Worm (Caenorhabditis elegans) whole organism, L1 larva: ENCODE data around the gene ent-3.

ENCODE experiments used
- C04F5.9 ChIP-seq: sonication (generic microtip); optimal IDR thresholded peaks from 2 replicates; lab custom pipeline; 2016; ENCODE audit warnings: missing genetic modification characterization, missing compliant biosample characterization
- C34B4.2 ChIP-seq: sonication (generic microtip); optimal IDR thresholded peaks from 2 replicates; lab custom pipeline; 2017; ENCODE audit warnings: mild to moderate bottlenecking, missing genetic modification characterization, missing compliant biosample characterization
- Y116A8C.19 ChIP-seq: sonication (generic microtip); optimal IDR thresholded peaks from 2 replicates; lab custom pipeline; 2016; ENCODE audit warnings: missing compliant biosample characterization, missing genetic modification characterization, borderline replicate concordance
- aha-1 ChIP-seq: fragments of 150-350 bp; optimal IDR thresholded peaks from 2 replicates; lab custom pipeline; 2014; ENCODE audit warnings: missing biosample characterization, missing genetic modification characterization
- aly-2 ChIP-seq: fragments of 150-350 bp; optimal IDR thresholded peaks from 2 replicates; lab custom pipeline; 2014; ENCODE audit warnings: missing biosample characterization, missing genetic modification characterization
- ama-1 ChIP-seq: fragments of 150-350 bp; optimal IDR thresholded peaks from 2 replicates; lab custom pipeline; 2014
- ceh-90 ChIP-seq: sonication (generic microtip); optimal IDR thresholded peaks from 2 replicates; lab custom pipeline; 2016; ENCODE audit warnings: missing genetic modification characterization, missing compliant biosample characterization
- dpl-1 ChIP-seq, 3 experiments: fragments of 150-350 bp in 2 of 3; sonication (generic microtip) in 1 of 3; optimal IDR thresholded peaks; 2 replicates each; lab custom pipeline; 2014 to 2017; ENCODE audit warnings: missing biosample characterization in 3 of 3, missing genetic modification characterization in 3 of 3, missing genetic modification reagents in 3 of 3
- efl-1 ChIP-seq, 4 experiments: fragments of 150-350 bp; optimal IDR thresholded peaks in 3 of 4; peaks in 1 of 4; 1 replicate in 1 of 4; 2 replicates in 3 of 4; lab custom pipeline; 2014; ENCODE audit warnings: missing biosample characterization in 2 of 4, missing genetic modification characterization in 2 of 4, missing genetic modification reagents in 2 of 4
- egl-13 ChIP-seq: sonication (generic microtip); optimal IDR thresholded peaks from 2 replicates; lab custom pipeline; 2016; ENCODE audit warnings: missing genotype, missing genetic modification reagents, missing genetic modification characterization, missing compliant biosample characterization
- egl-27 ChIP-seq, 2 experiments: fragments of 150-350 bp in 1 of 2; sonication (generic microtip); optimal IDR thresholded peaks; 3 replicates each; lab custom pipeline; 2017 to 2018; ENCODE audit warnings: missing biosample characterization in 2 of 2, missing genetic modification characterization in 2 of 2, missing genetic modification reagents in 2 of 2
- elt-2 ChIP-seq: sonication (generic microtip); optimal IDR thresholded peaks from 2 replicates; lab custom pipeline; 2016; ENCODE audit warnings: missing genetic modification characterization, mild to moderate bottlenecking, inconsistent platforms, missing compliant biosample characterization, missing genetic modification reagents
- elt-3 ChIP-seq, 6 experiments: fragments of 150-350 bp in 1 of 6; sonication (generic microtip); optimal IDR thresholded peaks; 2 replicates each; lab custom pipeline; 2017 to 2018; ENCODE audit warnings: missing biosample characterization in 6 of 6, missing genetic modification characterization in 6 of 6, inconsistent platforms in 1 of 6
- ets-5 ChIP-seq: fragments of 200-800 bp; sonication (Bioruptor generic); IDR thresholded peaks from 2 replicates; pipeline ENCODE4 v1.3.6; 2022; ENCODE audit warnings: missing genetic modification characterization, missing compliant biosample characterization
- fkh-4 ChIP-seq: sonication (generic microtip); optimal IDR thresholded peaks from 2 replicates; lab custom pipeline; 2016; ENCODE audit warnings: missing compliant biosample characterization, missing genetic modification characterization, borderline replicate concordance
- fkh-8 ChIP-seq: sonication (generic microtip); optimal IDR thresholded peaks from 2 replicates; lab custom pipeline; 2016; ENCODE audit warnings: mild to moderate bottlenecking, missing genetic modification characterization, missing compliant biosample characterization
- hpl-2 ChIP-seq: fragments of 150-350 bp; optimal IDR thresholded peaks from 2 replicates; lab custom pipeline; 2014; ENCODE audit warnings: missing biosample characterization, missing genetic modification reagents, missing genetic modification characterization
- isw-1 ChIP-seq: fragments of 200-800 bp; sonication (Bioruptor generic); IDR thresholded peaks from 2 replicates; pipeline ENCODE4 v1.3.6; 2022; ENCODE audit warnings: missing genetic modification characterization, missing compliant biosample characterization
- jun-1 ChIP-seq: fragments of 150-350 bp; optimal IDR thresholded peaks from 2 replicates; lab custom pipeline; 2014; ENCODE audit warnings: missing biosample characterization, missing genetic modification reagents, missing genetic modification characterization
- lir-3 ChIP-seq: sonication (generic microtip); optimal IDR thresholded peaks from 2 replicates; lab custom pipeline; 2016; ENCODE audit warnings: mild to moderate bottlenecking, missing genetic modification characterization, moderate library complexity, missing compliant biosample characterization; ENCODE audit not compliant: poor library complexity
- lsy-2 ChIP-seq, 2 experiments: fragments of 150-350 bp; optimal IDR thresholded peaks; 2 replicates each; lab custom pipeline; 2014; ENCODE audit warnings: missing biosample characterization in 2 of 2, missing genetic modification characterization in 2 of 2
- mdl-1 ChIP-seq, 2 experiments: fragments of 150-350 bp; optimal IDR thresholded peaks; 2 replicates each; lab custom pipeline; 2014 to 2017; ENCODE audit warnings: missing biosample characterization in 2 of 2, missing genetic modification characterization in 2 of 2, inconsistent platforms in 1 of 2
- nhr-11 ChIP-seq: fragments of 150-350 bp; optimal IDR thresholded peaks from 2 replicates; lab custom pipeline; 2014; ENCODE audit warnings: missing biosample characterization, missing genetic modification characterization
- nhr-12 ChIP-seq: sonication (generic microtip); optimal IDR thresholded peaks from 2 replicates; lab custom pipeline; 2017; ENCODE audit warnings: missing biosample characterization, missing genetic modification characterization
- nhr-20 ChIP-seq: sonication (generic microtip); optimal IDR thresholded peaks from 2 replicates; lab custom pipeline; 2016; ENCODE audit warnings: mild to moderate bottlenecking, missing genetic modification characterization, missing compliant biosample characterization
- nhr-28 ChIP-seq: fragments of 150-350 bp; optimal IDR thresholded peaks from 2 replicates; lab custom pipeline; 2014; ENCODE audit warnings: missing biosample characterization, missing genetic modification characterization
- nhr-47 ChIP-seq: sonication (generic microtip); optimal IDR thresholded peaks from 2 replicates; lab custom pipeline; 2016; ENCODE audit warnings: mild to moderate bottlenecking, missing genetic modification characterization, moderate library complexity, missing compliant biosample characterization
- nhr-84 ChIP-seq: sonication (generic microtip); optimal IDR thresholded peaks from 2 replicates; lab custom pipeline; 2017; ENCODE audit warnings: missing biosample characterization, missing genetic modification characterization
- nhr-85 ChIP-seq: sonication (generic microtip); peaks from one replicate; lab custom pipeline; 2016; ENCODE audit warnings: missing genetic modification characterization, inconsistent platforms, missing compliant biosample characterization
- pax-3 ChIP-seq: fragments of 200-800 bp; sonication (Bioruptor generic); optimal IDR thresholded peaks from 2 replicates; lab custom pipeline; 2018; ENCODE audit warnings: mild to moderate bottlenecking, missing genetic modification characterization, moderate library complexity, missing compliant biosample characterization
- pqm-1 ChIP-seq: sonication (generic microtip); optimal IDR thresholded peaks from 3 replicates; lab custom pipeline; 2017; ENCODE audit warnings: missing biosample characterization, missing genetic modification characterization
- snpc-4 ChIP-seq: fragments of 150-350 bp; optimal IDR thresholded peaks from 2 replicates; lab custom pipeline; 2014; ENCODE audit warnings: missing biosample characterization, missing genetic modification characterization
- sptf-1 ChIP-seq: fragments of 150-350 bp; optimal IDR thresholded peaks from 2 replicates; lab custom pipeline; 2014; ENCODE audit warnings: missing biosample characterization, missing genetic modification characterization
- sup-37 ChIP-seq: fragments of 200-800 bp; sonication (Bioruptor generic); optimal IDR thresholded peaks from 2 replicates; lab custom pipeline; 2018; ENCODE audit warnings: mild to moderate bottlenecking, missing genetic modification characterization, missing compliant biosample characterization
- tbx-2 ChIP-seq: sonication (generic microtip); optimal IDR thresholded peaks from 2 replicates; lab custom pipeline; 2016; ENCODE audit warnings: missing genetic modification characterization, missing compliant biosample characterization
- vab-15 ChIP-seq: sonication (generic microtip); optimal IDR thresholded peaks from 2 replicates; lab custom pipeline; 2017; ENCODE audit warnings: missing genotype, mild to moderate bottlenecking, missing genetic modification characterization, missing compliant biosample characterization
- zag-1 ChIP-seq: fragments of 150-350 bp; optimal IDR thresholded peaks from 2 replicates; lab custom pipeline; 2014; ENCODE audit warnings: missing biosample characterization, missing genetic modification characterization

The ent-3 gene

DNA sequence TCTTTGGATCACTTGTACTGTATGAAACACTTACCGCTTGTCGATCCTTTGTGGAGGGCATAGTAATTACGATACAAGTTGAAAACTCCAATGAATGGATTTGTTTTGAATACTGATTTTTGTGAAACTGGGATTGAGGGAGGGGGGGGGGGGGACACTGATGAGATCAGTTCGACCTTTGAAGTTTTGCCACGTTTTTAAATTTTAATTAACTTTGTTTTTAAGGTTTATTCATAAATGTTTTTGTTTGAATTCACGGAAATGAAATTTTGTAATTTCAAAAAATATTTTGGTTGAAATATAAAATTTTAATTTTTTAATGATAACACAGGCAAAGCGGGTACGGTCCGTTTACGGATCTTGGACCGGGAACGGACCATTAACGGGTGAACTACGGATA lies at the start of gene ent-3:
ent-3 (minus strand) TSS at position 101 of the 400 bp plus-strand sequence.
- TF ChIP-seq efl-1 (optimal IDR thresholded peaks at IDR 0.05; lab: Kevin White, UChicago) (no peak), efl-1 (GFP tag; optimal IDR thresholded peaks at IDR 0.05 in 1 of 2; lab: Kevin White, UChicago) (no peak), dpl-1 (GFP tag; optimal IDR thresholded peaks at IDR 0.05; lab: Kevin White, UChicago) (no peak), egl-13 (tag; lab: Kevin White, UChicago) (no peak), lsy-2 (tag; optimal IDR thresholded peaks at IDR 0.05; lab: Kevin White, UChicago) (no peak), pax-3 (tag; lab: Kevin White, UChicago) (no peak), egl-27 (tag; optimal IDR thresholded peaks at IDR 0.05; lab: Kevin White, UChicago) (no peak)
- TF ChIP-seq, all 84 proteins: peak for 0

- no peak for TF ChIP-seq zag-1 (tag; lab: Kevin White, UChicago)
- no peak for TF ChIP-seq aly-2 (tag; lab: Kevin White, UChicago)
- TF ChIP-seq jun-1 (tag; lab: Kevin White, UChicago) = no peak
- TF ChIP-seq fkh-4 = no peak
- no peak for TF ChIP-seq fkh-8 (tag; lab: Kevin White, UChicago)
- no peak for TF ChIP-seq C04F5.9 (tag; lab: Kevin White, UChicago)
- no peak for TF ChIP-seq ama-1 (lab: Kevin White, UChicago)
- TF ChIP-seq hpl-2 (GFP tag; lab: Kevin White, UChicago) = no peak
- TF ChIP-seq ceh-90 = no peak
- TF ChIP-seq lir-3 (tag; lab: Kevin White, UChicago) = no peak
- no peak for TF ChIP-seq efl-1 (optimal IDR thresholded peaks at IDR 0.05; lab: Kevin White, UChicago)
- TF ChIP-seq efl-1 (GFP tag; optimal IDR thresholded peaks at IDR 0.05 in 1 of 2; lab: Kevin White, UChicago) = no peak
Measured at ce11 chrV:14283241-14283640, 47.4 kb upstream of the ent-3 start, which contains the start of gene F40G12.10. TSS of gene F40G12.10 (plus strand) at chrV:14283541.

DNA sequence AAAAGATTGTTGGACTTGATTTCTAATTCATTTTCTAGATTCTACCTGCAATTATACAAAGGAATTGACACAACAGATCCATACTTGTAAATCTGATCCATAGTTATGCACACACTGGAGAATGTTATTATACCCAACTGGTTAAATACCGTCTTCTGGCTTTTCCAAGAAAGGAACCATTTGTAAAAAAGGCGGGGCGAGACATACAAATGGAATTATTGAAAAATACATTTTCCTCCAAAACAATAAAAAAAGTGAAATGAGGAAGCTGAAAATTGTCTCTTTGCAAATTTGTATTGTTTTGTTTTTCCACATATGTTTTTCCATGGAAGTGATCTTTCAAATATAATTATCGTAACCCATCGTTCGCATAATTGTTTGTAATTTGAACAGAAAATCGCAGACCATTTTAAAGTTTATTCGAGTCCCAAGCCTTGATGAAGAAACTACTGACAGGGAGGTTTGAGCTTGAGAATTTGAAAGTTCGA lies 46.4 kb upstream of the ent-3 start, which contains the start of the genes srt-74 and F40G12.9:
srt-74 (minus strand) TSS at position 101 of the 488 bp plus-strand sequence.
F40G12.9 (plus strand) TSS at position 438 of the 488 bp plus-strand sequence.
- TF ChIP-seq elt-3 (tag; optimal IDR thresholded peaks at IDR 0.05; lab: Kevin White, UChicago) (no peak), ets-5 (GFP tag; lab: Robert Waterston, UW) (no peak), nhr-28 (tag; lab: Kevin White, UChicago) (no peak), isw-1 (GFP tag; lab: Robert Waterston, UW) (no peak), pqm-1 (tag; lab: Kevin White, UChicago) (no peak), nhr-12 (no peak), tbx-2 (tag; lab: Kevin White, UChicago) (no peak)

DNA sequence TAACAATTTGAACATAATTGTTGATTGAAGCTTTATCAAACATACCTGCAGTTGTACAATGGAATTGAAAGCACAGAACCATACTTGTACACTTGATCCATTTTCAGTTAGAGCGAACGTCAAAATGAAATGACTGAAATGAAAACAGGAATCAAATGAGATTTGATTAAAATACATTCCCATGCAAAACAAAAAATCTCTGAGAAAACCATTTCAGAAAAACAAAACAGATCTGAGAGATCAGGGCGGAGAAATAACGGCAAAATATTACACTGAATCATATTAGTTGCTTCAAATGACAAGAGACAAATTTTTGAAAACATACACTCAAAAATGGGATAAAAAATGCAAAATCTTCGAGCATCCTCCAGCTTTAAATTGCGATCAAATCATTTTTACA lies 43.9 kb upstream of the ent-3 start, which contains the start of gene srt-33:
srt-33 (minus strand) TSS at position 101 of the 400 bp plus-strand sequence.
- no peak for TF ChIP-seq nhr-47 (tag; lab: Kevin White, UChicago)
- TF ChIP-seq pax-3 (tag; lab: Kevin White, UChicago) = no peak
- no peak for TF ChIP-seq fkh-8 (tag; lab: Kevin White, UChicago)
- TF ChIP-seq nhr-85 (tag; lab: Kevin White, UChicago) = no peak
- TF ChIP-seq snpc-4 (tag; lab: Kevin White, UChicago) = no peak
- no peak for TF ChIP-seq sup-37 (GFP tag; lab: Kevin White, UChicago)
- TF ChIP-seq nhr-12 = no peak
- no peak for TF ChIP-seq vab-15 (tag; lab: Kevin White, UChicago)
- no peak for TF ChIP-seq lsy-2 (tag; optimal IDR thresholded peaks at IDR 0.05; lab: Kevin White, UChicago)
- no peak for TF ChIP-seq nhr-84 (tag; lab: Kevin White, UChicago)
- TF ChIP-seq egl-27 (tag; optimal IDR thresholded peaks at IDR 0.05; lab: Kevin White, UChicago) = no peak
- no peak for TF ChIP-seq sptf-1 (tag; lab: Kevin White, UChicago)
- no peak for TF ChIP-seq elt-2 (tag; lab: Kevin White, UChicago)
- no peak for TF ChIP-seq nhr-11
- no peak for TF ChIP-seq nhr-20 (tag; lab: Kevin White, UChicago)
- no peak for TF ChIP-seq Y116A8C.19 (tag; lab: Kevin White, UChicago)
- no peak for TF ChIP-seq mdl-1 (tag; optimal IDR thresholded peaks at IDR 0.05; lab: Kevin White, UChicago)
- no peak for TF ChIP-seq C34B4.2
- no peak for TF ChIP-seq aha-1
- no peak for TF ChIP-seq ets-5 (GFP tag; lab: Robert Waterston, UW)
